Worm (Caenorhabditis elegans): Measurements from ENCODE around the gene F58E6.8.

- TF ChIP-seq ztf-29 (GFP tag; IDR thresholded peaks at IDR 0.05) = no peak
- TF ChIP-seq T22C8.4 (GFP tag; IDR thresholded peaks at IDR 0.05) = no peak
- TF ChIP-seq cog-1 (tag; optimal IDR thresholded peaks at IDR 0.05) = no peak
- TF ChIP-seq med-1 (GFP tag; optimal IDR thresholded peaks at IDR 0.05; ENCODE audit: insufficient read depth) = no peak
- TF ChIP-seq ref-1 (GFP tag; conservative IDR thresholded peaks at IDR 0.05) = no peak
- TF ChIP-seq flt-1 (GFP tag; IDR thresholded peaks at IDR 0.05) = no peak
- TF ChIP-seq ztf-23 (GFP tag; IDR thresholded peaks at IDR 0.05) = no peak
- TF ChIP-seq tab-1 (GFP tag; IDR thresholded peaks at IDR 0.05) = no peak
- no peak for TF ChIP-seq klf-2 (GFP tag; conservative IDR thresholded peaks at IDR 0.05)
These were observed 23.8 kb upstream of the F58E6.8 start, which contains the start of gene F46B6.4 for ce11 chrV:9779418-9779817.

Measured in whole organism, midembryonic.